Worm (Caenorhabditis elegans) whole organism, L1 larva: ENCODE measurements around the gene F58B4.2.

Source experiments
- C16A3.4 ChIP-seq: fragments of 150-350 bp; optimal IDR thresholded peaks from 2 replicates; lab custom pipeline; 2014; ENCODE audit warnings: missing biosample characterization, missing genetic modification characterization
- F16B12.6 ChIP-seq: fragments of 150-350 bp; optimal IDR thresholded peaks from 2 replicates; lab custom pipeline; 2014; ENCODE audit warnings: missing biosample characterization, missing genetic modification characterization
- Y116A8C.19 ChIP-seq: sonication (generic microtip); optimal IDR thresholded peaks from 2 replicates; lab custom pipeline; 2016; ENCODE audit warnings: missing compliant biosample characterization, missing genetic modification characterization, borderline replicate concordance
- aha-1 ChIP-seq: fragments of 150-350 bp; optimal IDR thresholded peaks from 2 replicates; lab custom pipeline; 2014; ENCODE audit warnings: missing biosample characterization, missing genetic modification characterization
- alr-1 ChIP-seq: fragments of 200-800 bp; sonication (Bioruptor generic); optimal IDR thresholded peaks from 2 replicates; lab custom pipeline; 2018; ENCODE audit warnings: borderline replicate concordance, mild to moderate bottlenecking, missing genetic modification characterization, missing compliant biosample characterization
- blmp-1 ChIP-seq: fragments of 150-350 bp; optimal IDR thresholded peaks from 2 replicates; lab custom pipeline; 2014; ENCODE audit warnings: missing biosample characterization, missing genetic modification characterization
- ceh-63 ChIP-seq: fragments of 200-800 bp; sonication (Bioruptor generic); optimal IDR thresholded peaks from 2 replicates; lab custom pipeline; 2018; ENCODE audit warnings: mild to moderate bottlenecking, missing genetic modification characterization, missing compliant biosample characterization
- ces-1 ChIP-seq: fragments of 150-350 bp; optimal IDR thresholded peaks from 2 replicates; lab custom pipeline; 2014; ENCODE audit warnings: missing biosample characterization, missing genetic modification reagents, missing genetic modification characterization
- dpl-1 ChIP-seq, 3 experiments: fragments of 150-350 bp in 2 of 3; sonication (generic microtip) in 1 of 3; optimal IDR thresholded peaks; 2 replicates each; lab custom pipeline; 2014 to 2017; ENCODE audit warnings: missing biosample characterization in 3 of 3, missing genetic modification characterization in 3 of 3, missing genetic modification reagents in 3 of 3
- dsc-1 ChIP-seq: sonication (generic microtip); optimal IDR thresholded peaks from 2 replicates; lab custom pipeline; 2016; ENCODE audit warnings: mild to moderate bottlenecking, missing genetic modification characterization, missing compliant biosample characterization
- efl-1 ChIP-seq, 4 experiments: fragments of 150-350 bp; optimal IDR thresholded peaks in 3 of 4; peaks in 1 of 4; 1 replicate in 1 of 4; 2 replicates in 3 of 4; lab custom pipeline; 2014; ENCODE audit warnings: missing biosample characterization in 2 of 4, missing genetic modification characterization in 2 of 4, missing genetic modification reagents in 2 of 4
- efl-3 ChIP-seq: fragments of 200-800 bp; sonication (Bioruptor generic); optimal IDR thresholded peaks from 2 replicates; lab custom pipeline; 2018; ENCODE audit warnings: mild to moderate bottlenecking, missing genetic modification characterization, missing compliant biosample characterization
- egl-27 ChIP-seq, 2 experiments: fragments of 150-350 bp in 1 of 2; sonication (generic microtip); optimal IDR thresholded peaks; 3 replicates each; lab custom pipeline; 2017 to 2018; ENCODE audit warnings: missing biosample characterization in 2 of 2, missing genetic modification characterization in 2 of 2, missing genetic modification reagents in 2 of 2
- elt-3 ChIP-seq, 6 experiments: fragments of 150-350 bp in 1 of 6; sonication (generic microtip); optimal IDR thresholded peaks; 2 replicates each; lab custom pipeline; 2017 to 2018; ENCODE audit warnings: missing biosample characterization in 6 of 6, missing genetic modification characterization in 6 of 6, inconsistent platforms in 1 of 6
- ets-5 ChIP-seq: fragments of 200-800 bp; sonication (Bioruptor generic); IDR thresholded peaks from 2 replicates; pipeline ENCODE4 v1.3.6; 2022; ENCODE audit warnings: missing genetic modification characterization, missing compliant biosample characterization
- fkh-4 ChIP-seq: sonication (generic microtip); optimal IDR thresholded peaks from 2 replicates; lab custom pipeline; 2016; ENCODE audit warnings: missing compliant biosample characterization, missing genetic modification characterization, borderline replicate concordance
- fkh-8 ChIP-seq: sonication (generic microtip); optimal IDR thresholded peaks from 2 replicates; lab custom pipeline; 2016; ENCODE audit warnings: mild to moderate bottlenecking, missing genetic modification characterization, missing compliant biosample characterization
- grh-1 ChIP-seq: fragments of 200-800 bp; sonication (Bioruptor generic); IDR thresholded peaks from 2 replicates; pipeline ENCODE4 v1.3.6; 2022; ENCODE audit warnings: missing genetic modification reagents, missing genetic modification characterization, missing compliant biosample characterization
- hlh-17 ChIP-seq: fragments of 200-800 bp; sonication (Bioruptor generic); optimal IDR thresholded peaks from 2 replicates; lab custom pipeline; 2018; ENCODE audit warnings: missing genetic modification characterization, mild to moderate bottlenecking, missing compliant biosample characterization, moderate library complexity, borderline replicate concordance
- hlh-4 ChIP-seq: sonication (generic microtip); optimal IDR thresholded peaks from 2 replicates; lab custom pipeline; 2016; ENCODE audit warnings: mild to moderate bottlenecking, missing genetic modification characterization, missing compliant biosample characterization
- hpl-2 ChIP-seq: fragments of 150-350 bp; optimal IDR thresholded peaks from 2 replicates; lab custom pipeline; 2014; ENCODE audit warnings: missing biosample characterization, missing genetic modification reagents, missing genetic modification characterization
- irx-1 ChIP-seq: sonication (generic microtip); optimal IDR thresholded peaks from 2 replicates; lab custom pipeline; 2016; ENCODE audit warnings: missing genetic modification characterization, missing compliant biosample characterization
- jun-1 ChIP-seq: fragments of 150-350 bp; optimal IDR thresholded peaks from 2 replicates; lab custom pipeline; 2014; ENCODE audit warnings: missing biosample characterization, missing genetic modification reagents, missing genetic modification characterization
- lin-15B ChIP-seq: fragments of 150-350 bp; sonication (generic microtip); optimal IDR thresholded peaks from 3 replicates; lab custom pipeline; 2014; ENCODE audit warnings: missing biosample characterization, missing genetic modification characterization
- lin-35 ChIP-seq, 2 experiments: fragments of 150-350 bp; optimal IDR thresholded peaks; 2 replicates each; lab custom pipeline; 2014; ENCODE audit warnings: missing biosample characterization in 2 of 2, missing genetic modification characterization in 2 of 2, missing genetic modification reagents in 2 of 2
- lin-39 ChIP-seq: fragments of 150-350 bp; optimal IDR thresholded peaks from 2 replicates; lab custom pipeline; 2014; ENCODE audit warnings: missing biosample characterization, missing genetic modification reagents, missing genetic modification characterization
- lir-3 ChIP-seq: sonication (generic microtip); optimal IDR thresholded peaks from 2 replicates; lab custom pipeline; 2016; ENCODE audit warnings: mild to moderate bottlenecking, missing genetic modification characterization, moderate library complexity, missing compliant biosample characterization; ENCODE audit not compliant: poor library complexity
- mab-9 ChIP-seq: fragments of 200-800 bp; sonication (Bioruptor generic); IDR thresholded peaks from 2 replicates; pipeline ENCODE4 v1.3.6; 2022; ENCODE audit warnings: missing genetic modification reagents, missing genetic modification characterization, missing compliant biosample characterization
- mef-2 ChIP-seq: fragments of 150-350 bp; optimal IDR thresholded peaks from 2 replicates; lab custom pipeline; 2014; ENCODE audit warnings: missing biosample characterization, missing genetic modification characterization
- mep-1 ChIP-seq: fragments of 150-350 bp; optimal IDR thresholded peaks from 2 replicates; lab custom pipeline; 2014; ENCODE audit warnings: missing biosample characterization, missing genetic modification characterization
- nhr-11 ChIP-seq: fragments of 150-350 bp; optimal IDR thresholded peaks from 2 replicates; lab custom pipeline; 2014; ENCODE audit warnings: missing biosample characterization, missing genetic modification characterization
- nhr-71 ChIP-seq: sonication (generic microtip); optimal IDR thresholded peaks from 2 replicates; lab custom pipeline; 2016; ENCODE audit warnings: mild to moderate bottlenecking, missing genetic modification characterization, moderate library complexity, missing compliant biosample characterization
- nhr-76 ChIP-seq: sonication (generic microtip); optimal IDR thresholded peaks from 2 replicates; lab custom pipeline; 2017; ENCODE audit warnings: missing biosample characterization, missing genetic modification characterization
- nhr-85 ChIP-seq: sonication (generic microtip); peaks from one replicate; lab custom pipeline; 2016; ENCODE audit warnings: missing genetic modification characterization, inconsistent platforms, missing compliant biosample characterization
- pag-3 ChIP-seq: sonication (generic microtip); optimal IDR thresholded peaks from 2 replicates; lab custom pipeline; 2017; ENCODE audit warnings: missing genetic modification characterization, mild to moderate bottlenecking, missing compliant biosample characterization, antibody characterized with exemption, borderline replicate concordance; ENCODE audit not compliant: insufficient read depth
- pax-3 ChIP-seq: fragments of 200-800 bp; sonication (Bioruptor generic); optimal IDR thresholded peaks from 2 replicates; lab custom pipeline; 2018; ENCODE audit warnings: mild to moderate bottlenecking, missing genetic modification characterization, moderate library complexity, missing compliant biosample characterization
- rnt-1 ChIP-seq: sonication (generic microtip); optimal IDR thresholded peaks from 2 replicates; lab custom pipeline; 2016; ENCODE audit warnings: mild to moderate bottlenecking, missing genetic modification characterization, moderate library complexity, missing compliant biosample characterization
- snu-23 ChIP-seq: sonication (generic microtip); optimal IDR thresholded peaks from 2 replicates; lab custom pipeline; 2016; ENCODE audit warnings: missing genetic modification characterization, missing compliant biosample characterization
- sptf-1 ChIP-seq: fragments of 150-350 bp; optimal IDR thresholded peaks from 2 replicates; lab custom pipeline; 2014; ENCODE audit warnings: missing biosample characterization, missing genetic modification characterization
- tbx-2 ChIP-seq: sonication (generic microtip); optimal IDR thresholded peaks from 2 replicates; lab custom pipeline; 2016; ENCODE audit warnings: missing genetic modification characterization, missing compliant biosample characterization
- unc-130 ChIP-seq: fragments of 150-350 bp; optimal IDR thresholded peaks from 2 replicates; lab custom pipeline; 2017; ENCODE audit warnings: missing biosample characterization, missing genetic modification characterization, inconsistent platforms
- unc-30 ChIP-seq: sonication (generic microtip); optimal IDR thresholded peaks from 2 replicates; lab custom pipeline; 2017; ENCODE audit warnings: missing biosample characterization, missing genetic modification characterization
- unc-86 ChIP-seq: sonication (generic microtip); optimal IDR thresholded peaks from 2 replicates; lab custom pipeline; 2016; ENCODE audit warnings: missing genetic modification characterization, missing compliant biosample characterization
- unc-98 ChIP-seq: fragments of 200-800 bp; sonication (Bioruptor generic); IDR thresholded peaks from 2 replicates; pipeline ENCODE4 v1.3.6; 2022; ENCODE audit warnings: missing genetic modification characterization, missing compliant biosample characterization
- vab-15 ChIP-seq: sonication (generic microtip); optimal IDR thresholded peaks from 2 replicates; lab custom pipeline; 2017; ENCODE audit warnings: missing genotype, mild to moderate bottlenecking, missing genetic modification characterization, missing compliant biosample characterization
- zag-1 ChIP-seq: fragments of 150-350 bp; optimal IDR thresholded peaks from 2 replicates; lab custom pipeline; 2014; ENCODE audit warnings: missing biosample characterization, missing genetic modification characterization
- ztf-4 ChIP-seq: fragments of 150-350 bp; optimal IDR thresholded peaks from 2 replicates; lab custom pipeline; 2014; ENCODE audit warnings: missing biosample characterization, missing genetic modification characterization

The F58B4.2 gene

ce11 chrV:10898629-10899028 lies 19.6 kb downstream of the F58B4.2 start (continued):
- TF ChIP-seq pag-3 (tag; lab: Kevin White, UChicago) (no peak), vab-15 (no peak), elt-3 (tag; optimal IDR thresholded peaks at IDR 0.05; lab: Kevin White, UChicago) (no peak), sptf-1 (tag; lab: Kevin White, UChicago) (no peak), unc-130 (tag; lab: Kevin White, UChicago) (no peak), mef-2 (tag; lab: Kevin White, UChicago) (no peak), nhr-11 (tag; lab: Kevin White, UChicago) (no peak), fkh-8 (tag; lab: Kevin White, UChicago) (no peak), tbx-2 (tag; lab: Kevin White, UChicago) (no peak), nhr-71 (tag; lab: Kevin White, UChicago) (no peak), rnt-1 (tag; lab: Kevin White, UChicago) (no peak), nhr-85 (tag; lab: Kevin White, UChicago) (peak; percentile 69), efl-1 (optimal IDR thresholded peaks at IDR 0.05; lab: Kevin White, UChicago) (no peak), efl-1 (GFP tag; optimal IDR thresholded peaks at IDR 0.05 in 1 of 2; lab: Kevin White, UChicago) (peak in 1 of 2 experiments; percentile 80), lir-3 (tag; lab: Kevin White, UChicago) (no peak)
- TF ChIP-seq, all 84 proteins: peak for 4

ce11 chrV:10898107-10898506 lies 20.2 kb downstream of the F58B4.2 start, which contains the start of gene F32D8.7:
Gene F32D8.7, plus strand, starts transcription at chrV:10898435.
- TF ChIP-seq efl-1 (optimal IDR thresholded peaks at IDR 0.05; lab: Kevin White, UChicago) (no peak), efl-1 (GFP tag; optimal IDR thresholded peaks at IDR 0.05 in 1 of 2; lab: Kevin White, UChicago) (peak in 1 of 2 experiments; percentile 80), blmp-1 (peak; percentile 79), unc-30 (tag; lab: Kevin White, UChicago) (no peak), efl-3 (no peak), F16B12.6 (tag; lab: Kevin White, UChicago) (no peak), alr-1 (no peak)

ce11 chrV:10897172-10897571 lies 21.1 kb downstream of the F58B4.2 start:
- TF ChIP-seq pax-3 (tag; lab: Kevin White, UChicago), result peak; percentile 99
- TF ChIP-seq aha-1 (tag; lab: Kevin White, UChicago), result peak; percentile 97
- peak; percentile 98 for TF ChIP-seq jun-1
- TF ChIP-seq nhr-11 (tag; lab: Kevin White, UChicago), result peak; percentile 99
- peak; percentile 99 for TF ChIP-seq dsc-1 (tag; lab: Kevin White, UChicago)
- TF ChIP-seq zag-1, result peak; percentile 94
- no peak for TF ChIP-seq ets-5 (GFP tag; lab: Robert Waterston, UW)
- peak; percentile 59 for TF ChIP-seq Y116A8C.19 (tag; lab: Kevin White, UChicago)
- peak; percentile 100 for TF ChIP-seq lin-35 (GFP tag; optimal IDR thresholded peaks at IDR 0.05; lab: Kevin White, UChicago)
- TF ChIP-seq C16A3.4 (tag; lab: Kevin White, UChicago), result peak; percentile 98
- peak; percentile 70 for TF ChIP-seq hlh-4 (tag; lab: Kevin White, UChicago)
- no peak for TF ChIP-seq alr-1
- peak; percentile 98 for TF ChIP-seq lin-15B (tag; lab: Kevin White, UChicago)
- peak; percentile 84 for TF ChIP-seq hpl-2 (GFP tag; lab: Kevin White, UChicago)
- TF ChIP-seq ceh-63 (GFP tag; lab: Kevin White, UChicago), result peak; percentile 89
- peak; percentile 99 for TF ChIP-seq fkh-8 (tag; lab: Kevin White, UChicago)
- peak; percentile 99 for TF ChIP-seq mep-1 (tag; lab: Kevin White, UChicago)
- TF ChIP-seq irx-1 (tag; lab: Kevin White, UChicago), result peak; percentile 98
- TF ChIP-seq ztf-4 (tag; lab: Kevin White, UChicago), result peak; percentile 96
- no peak for TF ChIP-seq sptf-1 (tag; lab: Kevin White, UChicago)
- peak; percentile 96 for TF ChIP-seq mab-9
- peak; percentile 98 for TF ChIP-seq efl-3
- TF ChIP-seq unc-86 (tag; lab: Kevin White, UChicago), result peak; percentile 99
- TF ChIP-seq fkh-4, result peak; percentile 88
- TF ChIP-seq unc-98 (GFP tag; lab: Robert Waterston, UW), result peak; percentile 61; the same call in 1 of the 2 replicates
- peak; percentile 99 for TF ChIP-seq snu-23 (GFP tag; lab: Kevin White, UChicago)
- TF ChIP-seq dpl-1 (GFP tag; optimal IDR thresholded peaks at IDR 0.05; lab: Kevin White, UChicago), result peak; percentile 100
- peak; percentile 83 to 87 for TF ChIP-seq egl-27 (tag; optimal IDR thresholded peaks at IDR 0.05; lab: Kevin White, UChicago)
- peak; percentile 99 for TF ChIP-seq grh-1 (GFP tag; lab: Robert Waterston, UW)
- TF ChIP-seq nhr-76, result peak; percentile 99
- TF ChIP-seq ces-1 (GFP tag; lab: Kevin White, UChicago), result no peak
- peak; percentile 97 for TF ChIP-seq lin-39
- TF ChIP-seq F16B12.6 (tag; lab: Kevin White, UChicago), result peak; percentile 71
- peak; percentile 37 for TF ChIP-seq hlh-17 (GFP tag; lab: Kevin White, UChicago)
